Worm (Caenorhabditis elegans) whole organism, L1 larva: ENCODE results near the gene ubc-26.

Experiments
- aha-1 ChIP-seq: fragments of 150-350 bp; optimal IDR thresholded peaks from 2 replicates; lab custom pipeline; 2014; ENCODE audit warnings: missing biosample characterization, missing genetic modification characterization
- ceh-88 ChIP-seq: fragments of 200-800 bp; sonication (Bioruptor generic); IDR thresholded peaks from 2 replicates; pipeline ENCODE4 v1.3.6; 2022; ENCODE audit warnings: missing genetic modification characterization, missing compliant biosample characterization
- egl-27 ChIP-seq, 2 experiments: fragments of 150-350 bp in 1 of 2; sonication (generic microtip); optimal IDR thresholded peaks; 3 replicates each; lab custom pipeline; 2017 to 2018; ENCODE audit warnings: missing biosample characterization in 2 of 2, missing genetic modification characterization in 2 of 2, missing genetic modification reagents in 2 of 2
- lsy-2 ChIP-seq, 2 experiments: fragments of 150-350 bp; optimal IDR thresholded peaks; 2 replicates each; lab custom pipeline; 2014; ENCODE audit warnings: missing biosample characterization in 2 of 2, missing genetic modification characterization in 2 of 2
- mdl-1 ChIP-seq, 2 experiments: fragments of 150-350 bp; optimal IDR thresholded peaks; 2 replicates each; lab custom pipeline; 2014 to 2017; ENCODE audit warnings: missing biosample characterization in 2 of 2, missing genetic modification characterization in 2 of 2, inconsistent platforms in 1 of 2
- nhr-237 ChIP-seq: fragments of 150-350 bp; optimal IDR thresholded peaks from 2 replicates; lab custom pipeline; 2014; ENCODE audit warnings: missing biosample characterization, missing genetic modification characterization
- nhr-76 ChIP-seq: sonication (generic microtip); optimal IDR thresholded peaks from 2 replicates; lab custom pipeline; 2017; ENCODE audit warnings: missing biosample characterization, missing genetic modification characterization
- skn-1 ChIP-seq: fragments of 150-350 bp; optimal IDR thresholded peaks from 2 replicates; lab custom pipeline; 2014; ENCODE audit warnings: missing biosample characterization, missing genetic modification characterization
- snpc-4 ChIP-seq: fragments of 150-350 bp; optimal IDR thresholded peaks from 2 replicates; lab custom pipeline; 2014; ENCODE audit warnings: missing biosample characterization, missing genetic modification characterization

- no peak for TF ChIP-seq nhr-76
- no peak for TF ChIP-seq aha-1 (tag; lab: Kevin White, UChicago)
- TF ChIP-seq snpc-4 (tag; lab: Kevin White, UChicago) = no peak
- TF ChIP-seq nhr-237 (tag; lab: Kevin White, UChicago) = no peak
- TF ChIP-seq egl-27 (tag; optimal IDR thresholded peaks at IDR 0.05; lab: Kevin White, UChicago) = no peak
- TF ChIP-seq skn-1 (tag; lab: Kevin White, UChicago) = no peak
- no peak for TF ChIP-seq mdl-1 (tag; optimal IDR thresholded peaks at IDR 0.05; lab: Kevin White, UChicago)
- no peak for TF ChIP-seq lsy-2 (tag; optimal IDR thresholded peaks at IDR 0.05; lab: Kevin White, UChicago)
- no peak for TF ChIP-seq ceh-88 (GFP tag; lab: Robert Waterston, UW)
Measured at ce11 chrII:2865355-2865754, 34.8 kb downstream of the ubc-26 start.
